Fruit fly (Drosophila melanogaster) whole organism, pupa: ENCODE results near the gene CG16753.

ENCODE experiments used
- CG10348 ChIP-seq: fragments of 200-800 bp; sonication (Bioruptor generic); IDR thresholded peaks from 2 replicates; pipeline ENCODE4 v1.3.6; 2022; ENCODE audit warnings: missing biosample characterization, missing genetic modification characterization
- CG12605 ChIP-seq: fragments of 200-800 bp; sonication (Bioruptor generic); IDR thresholded peaks from 2 replicates; pipeline ENCODE4 v1.3.6; 2022; ENCODE audit warnings: missing biosample characterization, missing genetic modification characterization
- CG13204 ChIP-seq: fragments of 200-800 bp; sonication (Bioruptor generic); optimal IDR thresholded peaks from 2 replicates; lab custom pipeline; 2018; ENCODE audit warnings: missing biosample characterization, mild to moderate bottlenecking, missing genetic modification characterization, moderate library complexity
- CG14655 ChIP-seq: fragments of 200-800 bp; sonication (Bioruptor generic); optimal IDR thresholded peaks from 3 replicates; lab custom pipeline; 2017; ENCODE audit warnings: mild to moderate bottlenecking, missing biosample characterization, missing genetic modification reagents, missing genetic modification characterization
- CG15710 ChIP-seq: fragments of 200-800 bp; sonication (Bioruptor generic); optimal IDR thresholded peaks from 2 replicates; lab custom pipeline; 2018; ENCODE audit warnings: missing biosample characterization, mild to moderate bottlenecking, missing genetic modification characterization, moderate library complexity
- CG17806 ChIP-seq: fragments of 200-800 bp; sonication (Bioruptor generic); optimal IDR thresholded peaks from 2 replicates; lab custom pipeline; 2018; ENCODE audit warnings: missing biosample characterization, mild to moderate bottlenecking, missing genetic modification characterization, moderate library complexity
- CG32121 ChIP-seq: fragments of 200-800 bp; sonication (Bioruptor generic); IDR thresholded peaks from 2 replicates; pipeline ENCODE4 v1.3.6; 2022; ENCODE audit warnings: missing biosample characterization, missing genetic modification characterization
- CG34367 ChIP-seq: fragments of 200-800 bp; sonication (Bioruptor generic); optimal IDR thresholded peaks from 2 replicates; lab custom pipeline; 2018; ENCODE audit warnings: missing biosample characterization, mild to moderate bottlenecking, missing genetic modification characterization
- CG4496 ChIP-seq: fragments of 200-800 bp; sonication (Bioruptor generic); IDR thresholded peaks from 3 replicates; pipeline ENCODE4 v1.3.6; 2022; ENCODE audit warnings: missing biosample characterization, missing genetic modification characterization
- CG8159 ChIP-seq: fragments of 200-800 bp; sonication (Bioruptor generic); optimal IDR thresholded peaks from 3 replicates; lab custom pipeline; 2018; ENCODE audit warnings: missing biosample characterization, mild to moderate bottlenecking, missing genetic modification characterization, moderate library complexity
- CG8301 ChIP-seq: fragments of 200-800 bp; sonication (Bioruptor generic); optimal IDR thresholded peaks from 2 replicates; lab custom pipeline; 2018; ENCODE audit warnings: missing biosample characterization, mild to moderate bottlenecking, missing genetic modification characterization
- CG9948 ChIP-seq: fragments of 200-800 bp; sonication (Bioruptor generic); optimal IDR thresholded peaks from 2 replicates; lab custom pipeline; 2018; ENCODE audit warnings: missing biosample characterization, mild to moderate bottlenecking, missing genetic modification characterization, moderate library complexity
- D1 ChIP-seq: fragments of 200-800 bp; sonication (Bioruptor generic); optimal IDR thresholded peaks from 2 replicates; lab custom pipeline; 2018; ENCODE audit warnings: missing biosample characterization, mild to moderate bottlenecking, missing genetic modification characterization, moderate library complexity
- EcR ChIP-seq: fragments of 200-800 bp; sonication (Bioruptor generic); optimal IDR thresholded peaks from 3 replicates; lab custom pipeline; 2019; ENCODE audit warnings: missing biosample characterization, missing genetic modification characterization, mild to moderate bottlenecking, moderate library complexity, missing genetic modification reagents
- Ets98B ChIP-seq: fragments of 200-800 bp; sonication (Bioruptor generic); IDR thresholded peaks from 2 replicates; pipeline ENCODE4 v1.3.6; 2022; ENCODE audit warnings: missing biosample characterization, missing genetic modification characterization
- Pif1A ChIP-seq: fragments of 200-800 bp; sonication (Bioruptor generic); optimal IDR thresholded peaks from 3 replicates; lab custom pipeline; 2016; ENCODE audit warnings: missing biosample characterization, missing genetic modification characterization
- Pif1B ChIP-seq: fragments of 200-800 bp; sonication (Bioruptor generic); optimal IDR thresholded peaks from 3 replicates; lab custom pipeline; 2016; ENCODE audit warnings: missing biosample characterization, missing genetic modification characterization
- Snoo ChIP-seq: fragments of 200-800 bp; sonication (Bioruptor generic); optimal IDR thresholded peaks from 3 replicates; lab custom pipeline; 2017; ENCODE audit warnings: missing biosample characterization, mild to moderate bottlenecking, missing genetic modification characterization, inconsistent platforms
- fd96Ca ChIP-seq: fragments of 200-800 bp; sonication (Bioruptor generic); IDR thresholded peaks from 3 replicates; pipeline ENCODE4 v1.3.6; 2022; ENCODE audit warnings: missing biosample characterization, missing genetic modification characterization
- gl ChIP-seq: fragments of 200-800 bp; sonication (Bioruptor generic); optimal IDR thresholded peaks from 2 replicates; lab custom pipeline; 2018; ENCODE audit warnings: missing biosample characterization, mild to moderate bottlenecking, missing genetic modification characterization
- rn ChIP-seq: fragments of 200-800 bp; sonication (Bioruptor generic); IDR thresholded peaks from 2 replicates; pipeline ENCODE4 v1.3.6; 2022; ENCODE audit warnings: missing biosample characterization, missing genetic modification characterization

The CG16753 gene

dm6 chr3L:3052110-3052871 is 2.6 kb upstream of the CG16753 start, which contains the start of gene CG1271:
TSS of gene CG1271 (plus strand) at chr3L:3052514.
- TF ChIP-seq Pif1A (GFP tag; lab: Kevin White, UChicago) (no peak), CG9948 (peak; percentile 37), CG4496 (GFP tag; lab: Robert Waterston, UW) (peak; percentile 65), CG32121 (GFP tag; lab: Robert Waterston, UW) (peak; percentile 22; the same call in 1 of the 2 replicates), CG8159 (peak; percentile 65), CG14655 (no peak), gl (tag; lab: Kevin White, UChicago) (peak; percentile 19), fd96Ca (GFP tag; lab: Robert Waterston, UW) (0 out of 3 replicates have a peak, but pooled peaks have one; percentile 5), Ets98B (peak; percentile 9; the same call in 1 of the 2 replicates), rn (no peak), EcR (GFP tag; lab: Kevin White, UChicago) (no peak), CG8301 (tag; lab: Kevin White, UChicago) (peak; percentile 33), Snoo (tag; lab: Kevin White, UChicago) (peak; percentile 31), CG13204 (GFP tag; lab: Kevin White, UChicago) (no peak), CG15710 (tag; lab: Kevin White, UChicago) (peak; percentile 73), Pif1B (GFP tag; lab: Kevin White, UChicago) (no peak), CG12605 (GFP tag; lab: Robert Waterston, UW) (no peak; the same call in 1 of the 2 replicates), CG34367 (tag; lab: Kevin White, UChicago) (no peak), CG10348 (GFP tag; lab: Robert Waterston, UW) (no peak), D1 (no peak), CG17806 (peak; percentile 39)
- TF ChIP-seq, all 21 proteins: peak for 11

dm6 chr3L:3054099-3054498 is 780 bp upstream of the CG16753 start:
- TF ChIP-seq CG17806 (no peak), CG32121 (GFP tag; lab: Robert Waterston, UW) (no peak), gl (tag; lab: Kevin White, UChicago) (no peak), EcR (GFP tag; lab: Kevin White, UChicago) (no peak), Ets98B (no peak), CG12605 (GFP tag; lab: Robert Waterston, UW) (no peak), CG15710 (tag; lab: Kevin White, UChicago) (no peak), CG34367 (tag; lab: Kevin White, UChicago) (no peak), Snoo (tag; lab: Kevin White, UChicago) (no peak), CG4496 (GFP tag; lab: Robert Waterston, UW) (no peak)

dm6 chr3L:3058970-3059883 is 4.3 kb downstream of the CG16753 start:
- TF ChIP-seq Snoo (tag; lab: Kevin White, UChicago) (no peak), CG8159 (peak; percentile 16), Ets98B (no peak), CG17806 (no peak), CG14655 (no peak), rn (no peak), CG4496 (GFP tag; lab: Robert Waterston, UW) (no peak), CG13204 (GFP tag; lab: Kevin White, UChicago) (no peak), CG32121 (GFP tag; lab: Robert Waterston, UW) (no peak), CG9948 (peak; percentile 10), CG8301 (tag; lab: Kevin White, UChicago) (peak; percentile 44), Pif1A (GFP tag; lab: Kevin White, UChicago) (no peak), CG12605 (GFP tag; lab: Robert Waterston, UW) (no peak), fd96Ca (GFP tag; lab: Robert Waterston, UW) (no peak)

- TF ChIP-seq gl (tag; lab: Kevin White, UChicago) = peak; percentile 97
- TF ChIP-seq EcR (GFP tag; lab: Kevin White, UChicago) = peak; percentile 87
- TF ChIP-seq Pif1B (GFP tag; lab: Kevin White, UChicago) = peak; percentile 99
- peak; percentile 100 for TF ChIP-seq Snoo (tag; lab: Kevin White, UChicago)
- TF ChIP-seq D1 = peak; percentile 83
- TF ChIP-seq CG4496 (GFP tag; lab: Robert Waterston, UW) = peak; percentile 100
- TF ChIP-seq CG9948 = peak; percentile 98
- TF ChIP-seq CG34367 (tag; lab: Kevin White, UChicago) = peak; percentile 99
- TF ChIP-seq CG8301 (tag; lab: Kevin White, UChicago) = peak; percentile 99
- peak; percentile 99 for TF ChIP-seq CG8159
- peak; percentile 100 for TF ChIP-seq Pif1A (GFP tag; lab: Kevin White, UChicago)
- peak; percentile 100 for TF ChIP-seq CG10348 (GFP tag; lab: Robert Waterston, UW)
- TF ChIP-seq Ets98B = peak; percentile 100
- TF ChIP-seq rn = peak; percentile 100
- TF ChIP-seq CG12605 (GFP tag; lab: Robert Waterston, UW) = peak; percentile 99
- TF ChIP-seq fd96Ca (GFP tag; lab: Robert Waterston, UW) = peak; percentile 100
- peak; percentile 99 for TF ChIP-seq CG14655
- peak; percentile 94 for TF ChIP-seq CG13204 (GFP tag; lab: Kevin White, UChicago)
- peak; percentile 99 for TF ChIP-seq CG17806
- TF ChIP-seq CG32121 (GFP tag; lab: Robert Waterston, UW) = peak; percentile 100
- TF ChIP-seq CG15710 (tag; lab: Kevin White, UChicago) = peak; percentile 99
Observed at dm6 chr3L:3060054-3060979, 5.4 kb downstream of the CG16753 start.
